Worm (Caenorhabditis elegans) whole organism, L1 larva: ENCODE measurements around the gene nhr-203.

ENCODE experiments used
- aha-1 ChIP-seq: fragments of 150-350 bp; optimal IDR thresholded peaks from 2 replicates; lab custom pipeline; 2014; ENCODE audit warnings: missing biosample characterization, missing genetic modification characterization
- alr-1 ChIP-seq: fragments of 200-800 bp; sonication (Bioruptor generic); optimal IDR thresholded peaks from 2 replicates; lab custom pipeline; 2018; ENCODE audit warnings: borderline replicate concordance, mild to moderate bottlenecking, missing genetic modification characterization, missing compliant biosample characterization
- ceh-88 ChIP-seq: fragments of 200-800 bp; sonication (Bioruptor generic); IDR thresholded peaks from 2 replicates; pipeline ENCODE4 v1.3.6; 2022; ENCODE audit warnings: missing genetic modification characterization, missing compliant biosample characterization
- ceh-90 ChIP-seq: sonication (generic microtip); optimal IDR thresholded peaks from 2 replicates; lab custom pipeline; 2016; ENCODE audit warnings: missing genetic modification characterization, missing compliant biosample characterization
- dpl-1 ChIP-seq, 3 experiments: fragments of 150-350 bp in 2 of 3; sonication (generic microtip) in 1 of 3; optimal IDR thresholded peaks; 2 replicates each; lab custom pipeline; 2014 to 2017; ENCODE audit warnings: missing biosample characterization in 3 of 3, missing genetic modification characterization in 3 of 3, missing genetic modification reagents in 3 of 3
- efl-1 ChIP-seq, 4 experiments: fragments of 150-350 bp; optimal IDR thresholded peaks in 3 of 4; peaks in 1 of 4; 1 replicate in 1 of 4; 2 replicates in 3 of 4; lab custom pipeline; 2014; ENCODE audit warnings: missing biosample characterization in 2 of 4, missing genetic modification characterization in 2 of 4, missing genetic modification reagents in 2 of 4
- elt-2 ChIP-seq: sonication (generic microtip); optimal IDR thresholded peaks from 2 replicates; lab custom pipeline; 2016; ENCODE audit warnings: missing genetic modification characterization, mild to moderate bottlenecking, inconsistent platforms, missing compliant biosample characterization, missing genetic modification reagents
- elt-3 ChIP-seq, 6 experiments: fragments of 150-350 bp in 1 of 6; sonication (generic microtip); optimal IDR thresholded peaks; 2 replicates each; lab custom pipeline; 2017 to 2018; ENCODE audit warnings: missing biosample characterization in 6 of 6, missing genetic modification characterization in 6 of 6, inconsistent platforms in 1 of 6
- fkh-4 ChIP-seq: sonication (generic microtip); optimal IDR thresholded peaks from 2 replicates; lab custom pipeline; 2016; ENCODE audit warnings: missing compliant biosample characterization, missing genetic modification characterization, borderline replicate concordance
- fkh-8 ChIP-seq: sonication (generic microtip); optimal IDR thresholded peaks from 2 replicates; lab custom pipeline; 2016; ENCODE audit warnings: mild to moderate bottlenecking, missing genetic modification characterization, missing compliant biosample characterization
- fos-1 ChIP-seq: fragments of 150-350 bp; optimal IDR thresholded peaks from 2 replicates; lab custom pipeline; 2014; ENCODE audit warnings: missing biosample characterization, missing genetic modification characterization
- lin-14 ChIP-seq: fragments of 200-800 bp; sonication (Bioruptor generic); optimal IDR thresholded peaks from 2 replicates; lab custom pipeline; 2018; ENCODE audit warnings: mild to moderate bottlenecking, missing genetic modification characterization, moderate library complexity, missing compliant biosample characterization
- lin-35 ChIP-seq, 2 experiments: fragments of 150-350 bp; optimal IDR thresholded peaks; 2 replicates each; lab custom pipeline; 2014; ENCODE audit warnings: missing biosample characterization in 2 of 2, missing genetic modification characterization in 2 of 2, missing genetic modification reagents in 2 of 2
- lsy-2 ChIP-seq, 2 experiments: fragments of 150-350 bp; optimal IDR thresholded peaks; 2 replicates each; lab custom pipeline; 2014; ENCODE audit warnings: missing biosample characterization in 2 of 2, missing genetic modification characterization in 2 of 2
- mdl-1 ChIP-seq, 2 experiments: fragments of 150-350 bp; optimal IDR thresholded peaks; 2 replicates each; lab custom pipeline; 2014 to 2017; ENCODE audit warnings: missing biosample characterization in 2 of 2, missing genetic modification characterization in 2 of 2, inconsistent platforms in 1 of 2
- mep-1 ChIP-seq: fragments of 150-350 bp; optimal IDR thresholded peaks from 2 replicates; lab custom pipeline; 2014; ENCODE audit warnings: missing biosample characterization, missing genetic modification characterization
- nhr-19 ChIP-seq: fragments of 200-800 bp; sonication (Bioruptor generic); conservative IDR thresholded peaks from 2 replicates; pipeline ENCODE4 v1.3.6; 2022; ENCODE audit warnings: missing genetic modification characterization, missing compliant biosample characterization
- nhr-20 ChIP-seq: sonication (generic microtip); optimal IDR thresholded peaks from 2 replicates; lab custom pipeline; 2016; ENCODE audit warnings: mild to moderate bottlenecking, missing genetic modification characterization, missing compliant biosample characterization
- nhr-71 ChIP-seq: sonication (generic microtip); optimal IDR thresholded peaks from 2 replicates; lab custom pipeline; 2016; ENCODE audit warnings: mild to moderate bottlenecking, missing genetic modification characterization, moderate library complexity, missing compliant biosample characterization
- nhr-90 ChIP-seq: sonication (generic microtip); optimal IDR thresholded peaks from 2 replicates; lab custom pipeline; 2016; ENCODE audit warnings: mild to moderate bottlenecking, missing genetic modification characterization, missing compliant biosample characterization; ENCODE audit not compliant: poor library complexity
- pax-3 ChIP-seq: fragments of 200-800 bp; sonication (Bioruptor generic); optimal IDR thresholded peaks from 2 replicates; lab custom pipeline; 2018; ENCODE audit warnings: mild to moderate bottlenecking, missing genetic modification characterization, moderate library complexity, missing compliant biosample characterization
- rnt-1 ChIP-seq: sonication (generic microtip); optimal IDR thresholded peaks from 2 replicates; lab custom pipeline; 2016; ENCODE audit warnings: mild to moderate bottlenecking, missing genetic modification characterization, moderate library complexity, missing compliant biosample characterization
- snpc-4 ChIP-seq: fragments of 150-350 bp; optimal IDR thresholded peaks from 2 replicates; lab custom pipeline; 2014; ENCODE audit warnings: missing biosample characterization, missing genetic modification characterization
- sptf-1 ChIP-seq: fragments of 150-350 bp; optimal IDR thresholded peaks from 2 replicates; lab custom pipeline; 2014; ENCODE audit warnings: missing biosample characterization, missing genetic modification characterization
- sup-37 ChIP-seq: fragments of 200-800 bp; sonication (Bioruptor generic); optimal IDR thresholded peaks from 2 replicates; lab custom pipeline; 2018; ENCODE audit warnings: mild to moderate bottlenecking, missing genetic modification characterization, missing compliant biosample characterization
- tlp-1 ChIP-seq: fragments of 150-350 bp; optimal IDR thresholded peaks from 2 replicates; lab custom pipeline; 2014; ENCODE audit warnings: missing biosample characterization, missing genetic modification characterization
- unc-130 ChIP-seq: fragments of 150-350 bp; optimal IDR thresholded peaks from 2 replicates; lab custom pipeline; 2017; ENCODE audit warnings: missing biosample characterization, missing genetic modification characterization, inconsistent platforms
- unc-86 ChIP-seq: sonication (generic microtip); optimal IDR thresholded peaks from 2 replicates; lab custom pipeline; 2016; ENCODE audit warnings: missing genetic modification characterization, missing compliant biosample characterization
- ztf-11 ChIP-seq, 2 experiments: sonication (generic microtip); optimal IDR thresholded peaks; 2 replicates each; lab custom pipeline; 2016 to 2017; ENCODE audit warnings: missing genetic modification characterization in 2 of 2, missing biosample characterization in 1 of 2, missing compliant biosample characterization in 1 of 2

Gene nhr-203

DNA sequence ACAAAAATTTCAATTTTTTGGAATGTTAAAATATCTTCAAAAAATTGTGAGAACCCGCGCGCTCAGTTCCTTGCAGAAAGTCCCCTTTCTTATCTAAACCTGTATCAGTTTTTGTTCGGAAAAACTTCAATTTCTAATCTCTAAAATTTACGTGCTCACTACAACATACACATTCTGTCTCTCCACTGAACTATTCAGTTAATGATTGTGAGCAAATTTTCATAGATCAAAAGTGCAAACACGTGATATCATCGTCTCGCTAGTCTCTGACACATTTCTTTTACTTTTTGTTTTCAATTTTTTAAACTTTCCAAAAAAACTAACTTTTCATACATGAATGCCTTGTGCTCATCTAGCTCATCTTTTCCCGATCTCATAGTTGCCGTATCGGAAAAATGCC is at the start of gene nhr-203:
Gene nhr-203, plus strand, starts transcription at position 332 of the 400 bp plus-strand sequence.
- TF ChIP-seq lin-35 (GFP tag; optimal IDR thresholded peaks at IDR 0.05; lab: Kevin White, UChicago) (peak in 1 of 2 experiments; percentile 39), nhr-20 (tag; lab: Kevin White, UChicago) (peak; percentile 48), mdl-1 (tag; optimal IDR thresholded peaks at IDR 0.05; lab: Kevin White, UChicago) (no peak), aha-1 (tag; lab: Kevin White, UChicago) (no peak), elt-2 (tag; lab: Kevin White, UChicago) (peak; percentile 83), nhr-90 (tag; lab: Kevin White, UChicago) (peak; percentile 4), ceh-88 (GFP tag; lab: Robert Waterston, UW) (no peak), nhr-71 (tag; lab: Kevin White, UChicago) (peak; percentile 43)

DNA sequence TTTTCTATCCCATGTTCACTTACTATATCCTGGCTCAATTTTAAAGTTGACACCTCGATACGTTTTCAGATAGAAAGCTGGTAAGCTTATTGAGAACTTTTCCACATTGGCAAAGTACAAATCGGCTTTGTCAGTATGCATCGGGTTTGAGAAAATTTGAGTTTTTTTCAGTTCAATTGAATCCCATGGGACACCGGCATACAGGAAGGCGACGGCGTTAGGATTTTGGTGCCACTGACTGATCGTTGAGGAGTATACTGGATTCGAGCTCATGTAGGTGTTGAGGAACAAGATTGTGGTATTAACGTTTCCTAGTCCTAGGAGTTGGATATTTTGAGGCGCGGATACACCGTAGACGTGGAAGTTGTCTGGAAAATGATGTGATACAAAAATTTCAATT is 46.8 kb upstream of the nhr-203 start:
- TF ChIP-seq ceh-90 (no peak), rnt-1 (tag; lab: Kevin White, UChicago) (no peak)

DNA sequence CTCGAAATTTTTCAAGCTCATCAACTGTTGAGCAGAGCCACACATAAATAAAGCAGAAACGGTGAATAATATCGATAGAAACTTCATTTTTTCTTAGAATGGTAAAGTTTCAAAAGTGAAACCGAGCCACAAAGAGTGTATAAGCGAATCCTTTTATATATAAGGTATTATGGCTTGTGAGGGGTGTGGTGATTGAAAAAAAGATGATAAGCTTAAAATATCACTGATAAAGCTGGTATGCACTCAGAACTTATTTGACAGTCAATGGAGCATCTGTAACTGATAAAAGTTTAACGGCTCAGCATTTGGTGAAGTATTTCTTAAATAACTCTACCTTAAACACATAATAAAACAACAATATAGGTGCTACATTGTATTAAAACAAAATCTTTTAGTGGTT is 45.0 kb upstream of the nhr-203 start, which contains the start of gene dod-19:
Gene dod-19, minus strand, starts transcription at position 130 of the 400 bp plus-strand sequence.
- TF ChIP-seq elt-2 (tag; lab: Kevin White, UChicago) (peak; percentile 63), fkh-4 (no peak), lin-14 (no peak), nhr-19 (GFP tag; lab: Robert Waterston, UW) (no peak), unc-86 (tag; lab: Kevin White, UChicago) (no peak), tlp-1 (no peak)

- TF ChIP-seq sup-37 (GFP tag; lab: Kevin White, UChicago) = no peak
- no peak for TF ChIP-seq fos-1
- TF ChIP-seq fkh-8 (tag; lab: Kevin White, UChicago) = no peak
- TF ChIP-seq ztf-11 (tag; optimal IDR thresholded peaks at IDR 0.05; lab: Kevin White, UChicago) = no peak
- peak; percentile 37 for TF ChIP-seq elt-2 (tag; lab: Kevin White, UChicago)
- TF ChIP-seq unc-130 (tag; lab: Kevin White, UChicago) = no peak
- TF ChIP-seq alr-1 = no peak
- no peak for TF ChIP-seq efl-1 (optimal IDR thresholded peaks at IDR 0.05; lab: Kevin White, UChicago)
- TF ChIP-seq efl-1 (GFP tag; optimal IDR thresholded peaks at IDR 0.05 in 1 of 2; lab: Kevin White, UChicago) = peak in 1 of 2 experiments; percentile 75
- no peak for TF ChIP-seq dpl-1 (GFP tag; optimal IDR thresholded peaks at IDR 0.05; lab: Kevin White, UChicago)
- TF ChIP-seq nhr-19 (GFP tag; lab: Robert Waterston, UW) = no peak
- TF ChIP-seq lsy-2 (tag; optimal IDR thresholded peaks at IDR 0.05; lab: Kevin White, UChicago) = no peak
- TF ChIP-seq tlp-1 = peak; percentile 41
- no peak for TF ChIP-seq elt-3 (tag; optimal IDR thresholded peaks at IDR 0.05; lab: Kevin White, UChicago)
- no peak for TF ChIP-seq mep-1 (tag; lab: Kevin White, UChicago)
These were observed 44.5 kb upstream of the nhr-203 start for ce11 chrV:415072-415471.

ce11 chrV:417656-418353 is 41.8 kb upstream of the nhr-203 start, which contains the start of gene irg-8:
TSS of gene irg-8 (minus strand) at chrV:417706.
- TF ChIP-seq pax-3 (tag; lab: Kevin White, UChicago) (no peak), sptf-1 (tag; lab: Kevin White, UChicago) (no peak), elt-2 (tag; lab: Kevin White, UChicago) (peak; percentile 44), snpc-4 (tag; lab: Kevin White, UChicago) (no peak), nhr-90 (tag; lab: Kevin White, UChicago) (no peak)

ce11 chrV:418432-418831 is 41.2 kb upstream of the nhr-203 start, which contains the start of gene Y39D8A.1:
TSS of gene Y39D8A.1 (plus strand) at chrV:418732.
- TF ChIP-seq efl-1 (optimal IDR thresholded peaks at IDR 0.05; lab: Kevin White, UChicago) (no peak), efl-1 (GFP tag; optimal IDR thresholded peaks at IDR 0.05 in 1 of 2; lab: Kevin White, UChicago) (peak in 1 of 2 experiments; percentile 32), mdl-1 (tag; optimal IDR thresholded peaks at IDR 0.05; lab: Kevin White, UChicago) (no peak)
